Fruit fly (Drosophila melanogaster) whole organism, prepupa: ENCODE data around the gene Alp5.

Source experiments
- CG11902 ChIP-seq: fragments of 200-800 bp; sonication (Bioruptor generic); optimal IDR thresholded peaks from 3 replicates; lab custom pipeline; 2016; ENCODE audit warnings: missing biosample characterization, missing genetic modification characterization
- Smox ChIP-seq: fragments of 200-800 bp; sonication (Bioruptor generic); optimal IDR thresholded peaks from 3 replicates; lab custom pipeline; 2016; ENCODE audit warnings: missing biosample characterization, missing genetic modification characterization
- dac ChIP-seq: fragments of 200-800 bp; sonication (Bioruptor generic); optimal IDR thresholded peaks from 2 replicates; lab custom pipeline; 2017; ENCODE audit warnings: missing biosample characterization, mild to moderate bottlenecking, missing genetic modification characterization
- net ChIP-seq: fragments of 200-800 bp; sonication (Bioruptor generic); optimal IDR thresholded peaks from 3 replicates; lab custom pipeline; 2016; ENCODE audit warnings: missing biosample characterization, missing genetic modification characterization
- ss ChIP-seq, 2 experiments: fragments of 200-800 bp; sonication (Bioruptor generic); optimal IDR thresholded peaks; 2 replicates in 1 of 2; 3 replicates in 1 of 2; lab custom pipeline; 2017 to 2018; ENCODE audit warnings: mild to moderate bottlenecking in 2 of 2, missing biosample characterization in 2 of 2, missing genetic modification characterization in 2 of 2, moderate library complexity in 1 of 2

- TF ChIP-seq CG11902 (no peak), Smox (no peak), net (GFP tag; lab: Kevin White, UChicago) (no peak), ss (GFP tag; optimal IDR thresholded peaks at IDR 0.05; lab: Kevin White, UChicago) (no peak), dac (GFP tag; lab: Kevin White, UChicago) (no peak)
These were observed 43.8 kb downstream of the Alp5 start for dm6 chr3R:20962965-20963364.
